Worm (Caenorhabditis elegans) whole organism, early embryonic: ENCODE measurements around the gene R107.2.

Source experiments
- F13C5.2 ChIP-seq: sonication (generic microtip); optimal IDR thresholded peaks from 2 replicates; lab custom pipeline; 2017; ENCODE audit warnings: mild to moderate bottlenecking, missing genetic modification characterization, inconsistent platforms, missing compliant biosample characterization
- aly-1 ChIP-seq: sonication (generic microtip); optimal IDR thresholded peaks from 2 replicates; lab custom pipeline; 2016; ENCODE audit warnings: missing genetic modification characterization, missing compliant biosample characterization
- ama-1 ChIP-seq: fragments of 150-350 bp; optimal IDR thresholded peaks from 2 replicates; lab custom pipeline; 2014
- hmbx-1 ChIP-seq: sonication (generic microtip); optimal IDR thresholded peaks from 2 replicates; lab custom pipeline; 2016; ENCODE audit warnings: mild to moderate bottlenecking, missing genetic modification characterization, missing compliant biosample characterization
- sea-1 ChIP-seq: fragments of 200-800 bp; sonication (Bioruptor generic); conservative IDR thresholded peaks from 2 replicates; pipeline ENCODE4 v1.3.6; 2022; ENCODE audit warnings: missing genetic modification characterization, missing compliant biosample characterization

DNA sequence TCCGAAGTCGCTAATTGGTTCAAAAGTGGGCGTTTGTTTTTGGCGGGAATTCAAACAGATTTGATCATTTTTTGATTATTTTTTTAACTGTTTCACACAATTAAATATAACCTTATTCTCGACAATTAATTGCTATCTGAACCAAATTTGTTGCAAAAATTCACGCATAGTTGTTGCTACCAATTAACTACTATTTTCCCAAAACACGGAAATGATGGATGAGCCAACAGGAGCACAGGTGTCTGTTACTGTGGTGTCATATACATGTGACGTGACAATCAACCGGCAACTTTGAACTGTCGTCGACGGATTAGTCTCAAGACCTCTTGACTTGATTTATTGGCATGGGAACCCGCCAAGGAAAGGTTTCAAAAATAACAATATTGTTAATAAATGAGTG lies 27.0 kb upstream of the R107.2 start:
- TF ChIP-seq ama-1 (lab: Kevin White, UChicago) (no peak), F13C5.2 (tag; lab: Kevin White, UChicago) (no peak), sea-1 (no peak), hmbx-1 (tag; lab: Kevin White, UChicago) (no peak), aly-1 (tag; lab: Kevin White, UChicago) (no peak)
